Worm (Caenorhabditis elegans) whole organism, young adult: ENCODE results near the gene C46C11.3.

Source experiments
- ama-1 ChIP-seq, 3 experiments: fragments of 150-350 bp in 1 of 3; sonication (generic microtip) in 2 of 3; optimal IDR thresholded peaks; 2 replicates each; lab custom pipeline; 2014 to 2018; ENCODE audit warnings: missing biosample characterization in 2 of 3, missing genetic modification characterization in 2 of 3, missing genetic modification reagents in 2 of 3
- somi-1 ChIP-seq: fragments of 200-800 bp; sonication (Bioruptor generic); optimal IDR thresholded peaks from 2 replicates; lab custom pipeline; 2018; ENCODE audit warnings: mild to moderate bottlenecking, missing genetic modification characterization, missing compliant biosample characterization

DNA sequence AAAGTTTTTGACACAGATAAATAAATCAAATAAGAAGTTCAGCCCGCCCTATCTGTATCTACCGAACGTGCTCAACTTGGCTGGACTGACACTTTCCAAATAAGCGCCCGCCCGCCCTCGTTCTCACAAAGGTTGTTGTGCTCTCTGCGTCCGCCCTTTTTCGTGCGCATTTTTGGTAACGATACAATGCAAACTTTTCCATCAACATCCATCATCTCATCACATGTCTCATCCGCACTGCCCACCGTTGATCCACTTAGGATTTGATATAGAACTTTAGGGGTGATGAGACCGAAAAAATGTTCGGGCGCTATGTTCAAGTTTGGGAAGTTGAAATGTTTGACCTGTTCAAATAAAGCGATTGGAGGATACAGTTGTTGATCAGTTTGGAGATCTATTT is 36.5 kb upstream of the C46C11.3 start, which contains the start of gene C05E11.7:
- TF ChIP-seq ama-1 (optimal IDR thresholded peaks at IDR 0.05; lab: Kevin White, UChicago): no peak
- no peak for TF ChIP-seq ama-1 (GFP tag; optimal IDR thresholded peaks at IDR 0.05; lab: Kevin White, UChicago)
- no peak for TF ChIP-seq somi-1 (GFP tag; lab: Kevin White, UChicago)
